Worm (Caenorhabditis elegans) whole organism, L3 larva: Measurements from ENCODE around the gene dpy-2.

ENCODE experiments used
- ZK546.5 ChIP-seq: sonication (generic microtip); optimal IDR thresholded peaks from 2 replicates; lab custom pipeline; 2017; ENCODE audit warnings: missing biosample characterization, missing genetic modification characterization
- ceh-28 ChIP-seq: fragments of 150-350 bp; optimal IDR thresholded peaks from 2 replicates; lab custom pipeline; 2014; ENCODE audit warnings: missing biosample characterization, missing genetic modification reagents, missing genetic modification characterization
- ceh-82 ChIP-seq: fragments of 150-350 bp; optimal IDR thresholded peaks from 2 replicates; lab custom pipeline; 2014; ENCODE audit warnings: missing biosample characterization, missing genetic modification characterization
- nhr-12 ChIP-seq: fragments of 150-350 bp; optimal IDR thresholded peaks from 2 replicates; lab custom pipeline; 2014; ENCODE audit warnings: missing biosample characterization, missing genetic modification characterization
- skn-1 ChIP-seq: fragments of 150-350 bp; optimal IDR thresholded peaks from 2 replicates; lab custom pipeline; 2014; ENCODE audit warnings: missing biosample characterization, missing genetic modification characterization
- unc-62 ChIP-seq: fragments of 150-350 bp; sonication (generic microtip); optimal IDR thresholded peaks from 4 replicates; lab custom pipeline; 2014; ENCODE audit warnings: missing biosample characterization, missing genetic modification reagents, missing genetic modification characterization
- ztf-4 ChIP-seq: fragments of 150-350 bp; optimal IDR thresholded peaks from 2 replicates; lab custom pipeline; 2014; ENCODE audit warnings: missing biosample characterization, missing genetic modification characterization

DNA sequence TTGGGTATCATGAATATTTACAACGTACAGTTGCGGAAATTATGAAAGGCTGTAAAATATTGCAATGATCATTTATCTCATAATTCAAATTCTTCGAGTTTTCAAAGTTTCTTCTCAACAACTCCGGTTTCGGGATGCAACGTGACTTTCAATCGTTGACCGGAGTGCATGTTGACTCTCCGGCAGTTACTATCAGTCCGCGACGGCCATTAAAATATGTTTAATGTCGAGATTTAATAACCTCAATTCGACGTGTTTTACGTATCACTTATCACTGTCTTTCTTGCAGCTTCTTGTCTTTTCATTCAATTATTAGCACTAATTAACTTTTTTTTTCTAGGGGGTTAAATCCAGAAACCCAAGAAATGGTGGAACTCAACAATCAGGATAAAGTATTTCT, 4.1 kb downstream of the dpy-2 start, which contains the start of gene tsp-10:
- TF ChIP-seq skn-1 (tag; lab: Kevin White, UChicago): no peak
- TF ChIP-seq ZK546.5 (tag; lab: Kevin White, UChicago): no peak
- no peak for TF ChIP-seq nhr-12 (tag; lab: Kevin White, UChicago)
- TF ChIP-seq ceh-82: no peak
- TF ChIP-seq ztf-4 (tag; lab: Kevin White, UChicago): no peak
- TF ChIP-seq ceh-28 (tag; lab: Kevin White, UChicago): no peak
- TF ChIP-seq unc-62 (GFP tag; lab: Kevin White, UChicago): no peak
